Fruit fly (Drosophila melanogaster): ENCODE results near the gene kst.

Gene kst

dm6 chr3L:3389666-3390059 lies 53.0 kb downstream of the kst start (continued):
- TF ChIP-seq Spps (tag; optimal IDR thresholded peaks at IDR 0.05) (no peak), CG6254 (GFP tag; optimal IDR thresholded peaks at IDR 0.05) (peak; percentile 28), ab (GFP tag; optimal IDR thresholded peaks at IDR 0.05) (no peak), zen2 (GFP tag; IDR thresholded peaks at IDR 0.05; ENCODE audit: partially characterized antibody) (no peak), Dip3 (GFP tag; optimal IDR thresholded peaks at IDR 0.05) (no peak), gt (GFP tag; IDR thresholded peaks at IDR 0.05) (no peak), Ravus (GFP tag; IDR thresholded peaks at IDR 0.05) (no peak), tap (tag; optimal IDR thresholded peaks at IDR 0.05) (no peak), dmrt11E (tag; optimal IDR thresholded peaks at IDR 0.05) (peak; percentile 25), shn (GFP tag; optimal IDR thresholded peaks at IDR 0.05) (no peak), Gsc (GFP tag; IDR thresholded peaks at IDR 0.05) (peak; percentile 23; the same call in 1 of the 2 replicates), Fer3 (tag; optimal IDR thresholded peaks at IDR 0.05) (peak; percentile 20), D19B (GFP tag; optimal IDR thresholded peaks at IDR 0.05) (no peak), tx (GFP tag; optimal IDR thresholded peaks at IDR 0.05) (no peak), ewg (GFP tag; optimal IDR thresholded peaks at IDR 0.05) (no peak), Bgb (GFP tag; IDR thresholded peaks at IDR 0.05; ENCODE audit: partially characterized antibody) (no peak), Mrtf (GFP tag; IDR thresholded peaks at IDR 0.05) (peak; percentile 7; the same call in 1 of the 3 replicates), CG11456 (GFP tag; IDR thresholded peaks at IDR 0.05) (peak; percentile 60; the same call in 1 of the 3 replicates), br (optimal IDR thresholded peaks at IDR 0.05) (no peak), CG9797 (GFP tag; optimal IDR thresholded peaks at IDR 0.05) (no peak), CG31388 (GFP tag; optimal IDR thresholded peaks at IDR 0.05) (peak; percentile 26), CG8281 (tag; optimal IDR thresholded peaks at IDR 0.05) (no peak), vfl (GFP tag; optimal IDR thresholded peaks at IDR 0.05) (no peak), CG8388 (GFP tag; optimal IDR thresholded peaks at IDR 0.05) (peak; percentile 33), CG4707 (GFP tag; optimal IDR thresholded peaks at IDR 0.05) (no peak), ase (GFP tag; IDR thresholded peaks at IDR 0.05) (peak; percentile 49; the same call in 1 of the 3 replicates), CG30020 (tag; optimal IDR thresholded peaks at IDR 0.05) (no peak), Meics (GFP tag; optimal IDR thresholded peaks at IDR 0.05) (peak; percentile 51), Hsf (GFP tag; optimal IDR thresholded peaks at IDR 0.05) (peak; percentile 3), Fer1 (GFP tag; optimal IDR thresholded peaks at IDR 0.05) (peak; percentile 51), Lpt (GFP tag; optimal IDR thresholded peaks at IDR 0.05) (no peak), rib (GFP tag; IDR thresholded peaks at IDR 0.05) (no peak), bigmax (GFP tag; optimal IDR thresholded peaks at IDR 0.05) (no peak), Myb (GFP tag; optimal IDR thresholded peaks at IDR 0.05) (no peak), CG6272 (GFP tag; IDR thresholded peaks at IDR 0.05) (0 out of 2 replicates have a peak, but pooled peaks have one; percentile 9), NK7.1 (GFP tag; optimal IDR thresholded peaks at IDR 0.05) (peak; percentile 4), CG6813 (GFP tag; optimal IDR thresholded peaks at IDR 0.05) (peak; percentile 24), C15 (GFP tag; IDR thresholded peaks at IDR 0.05) (no peak), CG6683 (GFP tag; optimal IDR thresholded peaks at IDR 0.05) (no peak), pan (optimal IDR thresholded peaks at IDR 0.05) (no peak), pan (GFP tag; optimal IDR thresholded peaks at IDR 0.05 in 1 of 2, IDR thresholded peaks at IDR 0.05 in 1 of 2) (peak in 1 of 2 experiments; percentile 55), CG12236 (GFP tag; optimal IDR thresholded peaks at IDR 0.05) (no peak), h (optimal IDR thresholded peaks at IDR 0.05) (no peak), CG4730 (GFP tag; IDR thresholded peaks at IDR 0.05) (0 out of 2 replicates have a peak, but pooled peaks have one; percentile 14), tin (GFP tag; optimal IDR thresholded peaks at IDR 0.05) (peak; percentile 48), CG10654 (GFP tag; optimal IDR thresholded peaks at IDR 0.05) (peak; percentile 37), Antp (GFP tag; optimal IDR thresholded peaks at IDR 0.05) (no peak), ro (GFP tag; IDR thresholded peaks at IDR 0.05) (no peak)
